Fruit fly (Drosophila melanogaster): ENCODE data around the gene CG12768.

The CG12768 gene

DNA sequence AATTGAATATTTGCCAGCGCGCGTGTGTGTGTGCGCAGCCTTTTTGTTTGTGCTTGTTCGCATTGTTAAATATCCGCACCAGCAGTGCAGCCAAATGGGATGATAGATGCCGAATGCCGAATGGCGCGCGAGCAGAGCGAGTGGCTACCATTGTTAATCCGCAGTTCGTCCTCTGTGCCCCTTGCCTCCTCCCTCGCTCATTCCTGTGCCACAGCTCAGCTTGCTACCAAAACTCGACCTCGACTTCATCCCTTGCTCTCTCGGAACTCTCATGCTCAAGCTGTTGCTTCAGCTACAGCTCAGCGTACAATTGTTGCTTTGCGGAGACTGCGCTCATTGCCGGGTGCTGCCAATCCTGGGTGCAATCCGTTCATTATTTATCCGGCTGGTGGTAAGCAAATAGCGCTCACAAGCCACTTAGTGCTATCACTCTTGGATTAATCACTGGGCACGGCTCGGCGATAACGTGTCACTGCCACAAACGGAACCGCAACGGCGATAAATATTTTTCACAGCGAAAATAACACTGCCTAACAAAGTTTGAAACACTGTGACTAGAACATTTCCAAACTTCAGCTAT lies 876 bp upstream of the CG12768 start:
- TF ChIP-seq h (optimal IDR thresholded peaks at IDR 0.05): no peak
- TF ChIP-seq psq (optimal IDR thresholded peaks at IDR 0.05): no peak
- no peak for TF ChIP-seq ttk (optimal IDR thresholded peaks at IDR 0.05)
- TF ChIP-seq Sin3A (optimal IDR thresholded peaks at IDR 0.05): no peak
- no peak for TF ChIP-seq Myc (optimal IDR thresholded peaks at IDR 0.05)
- no peak for TF ChIP-seq insv (optimal IDR thresholded peaks at IDR 0.05)

DNA sequence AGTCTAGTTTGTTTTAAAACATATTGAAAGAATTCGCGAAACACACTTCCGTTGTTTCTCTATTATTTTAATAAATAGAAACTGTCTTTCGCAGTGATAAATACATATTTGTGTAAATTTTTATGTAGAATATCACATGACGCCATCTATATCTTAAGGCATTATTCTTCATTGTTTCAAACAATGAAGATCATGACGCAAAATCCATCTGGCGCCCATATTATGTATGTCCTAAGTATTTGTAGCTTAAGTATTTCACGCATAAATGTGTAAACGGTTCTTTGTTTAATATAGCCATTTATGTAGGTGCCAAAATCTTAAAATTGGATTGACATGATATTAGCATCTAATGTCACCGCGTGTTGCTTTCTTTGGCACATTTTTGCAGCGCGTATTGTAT lies 30.0 kb downstream of the CG12768 start:
- TF ChIP-seq ttk (optimal IDR thresholded peaks at IDR 0.05) (no peak), Sin3A (optimal IDR thresholded peaks at IDR 0.05) (no peak), Myc (optimal IDR thresholded peaks at IDR 0.05) (no peak), psq (optimal IDR thresholded peaks at IDR 0.05) (no peak), h (optimal IDR thresholded peaks at IDR 0.05) (no peak), insv (optimal IDR thresholded peaks at IDR 0.05) (no peak)

DNA sequence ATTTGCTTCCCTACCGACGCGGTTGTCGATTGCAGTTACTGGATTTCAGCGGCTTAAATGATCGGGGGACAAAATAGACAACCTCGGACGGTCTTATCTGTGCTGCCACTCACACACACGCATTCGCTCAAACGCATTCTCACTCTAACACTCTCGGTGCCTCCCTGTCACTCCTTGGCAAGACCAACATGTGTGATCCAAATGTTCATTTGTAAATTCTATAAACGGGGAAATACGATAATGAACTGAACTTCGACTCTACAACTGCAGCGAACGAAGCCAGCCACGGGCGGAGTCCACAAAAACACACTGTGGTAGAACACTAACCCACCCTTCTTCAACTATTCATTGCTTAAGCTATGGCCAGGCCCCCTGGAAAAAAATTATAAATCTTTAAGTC lies 33.2 kb downstream of the CG12768 start:
- TF ChIP-seq h (optimal IDR thresholded peaks at IDR 0.05): no peak
- TF ChIP-seq psq (optimal IDR thresholded peaks at IDR 0.05): no peak
- no peak for TF ChIP-seq insv (optimal IDR thresholded peaks at IDR 0.05)
- no peak for TF ChIP-seq ttk (optimal IDR thresholded peaks at IDR 0.05)
- TF ChIP-seq Sin3A (optimal IDR thresholded peaks at IDR 0.05): no peak

DNA sequence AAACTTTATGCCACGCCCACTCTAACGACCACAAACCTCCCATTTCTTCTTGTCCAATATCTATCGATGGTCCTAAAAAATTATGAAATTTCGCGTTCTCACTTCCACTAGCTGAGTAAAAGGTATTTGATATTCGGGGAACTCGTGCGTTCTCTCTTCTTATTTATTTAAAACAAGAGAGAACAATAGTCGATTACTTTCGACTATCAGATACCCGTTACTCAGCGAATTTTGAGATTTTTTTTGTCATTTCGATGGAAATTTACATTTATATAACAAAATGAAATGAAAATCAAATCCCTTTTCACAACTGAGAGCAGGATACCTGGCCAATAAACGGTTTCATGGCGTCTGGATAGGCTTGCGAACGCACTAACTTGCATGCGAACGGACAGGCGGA lies 34.2 kb downstream of the CG12768 start:
- TF ChIP-seq Sin3A (optimal IDR thresholded peaks at IDR 0.05) (no peak), insv (optimal IDR thresholded peaks at IDR 0.05) (no peak), psq (optimal IDR thresholded peaks at IDR 0.05) (no peak), h (optimal IDR thresholded peaks at IDR 0.05) (no peak), ttk (optimal IDR thresholded peaks at IDR 0.05) (no peak), Myc (optimal IDR thresholded peaks at IDR 0.05) (no peak)

DNA sequence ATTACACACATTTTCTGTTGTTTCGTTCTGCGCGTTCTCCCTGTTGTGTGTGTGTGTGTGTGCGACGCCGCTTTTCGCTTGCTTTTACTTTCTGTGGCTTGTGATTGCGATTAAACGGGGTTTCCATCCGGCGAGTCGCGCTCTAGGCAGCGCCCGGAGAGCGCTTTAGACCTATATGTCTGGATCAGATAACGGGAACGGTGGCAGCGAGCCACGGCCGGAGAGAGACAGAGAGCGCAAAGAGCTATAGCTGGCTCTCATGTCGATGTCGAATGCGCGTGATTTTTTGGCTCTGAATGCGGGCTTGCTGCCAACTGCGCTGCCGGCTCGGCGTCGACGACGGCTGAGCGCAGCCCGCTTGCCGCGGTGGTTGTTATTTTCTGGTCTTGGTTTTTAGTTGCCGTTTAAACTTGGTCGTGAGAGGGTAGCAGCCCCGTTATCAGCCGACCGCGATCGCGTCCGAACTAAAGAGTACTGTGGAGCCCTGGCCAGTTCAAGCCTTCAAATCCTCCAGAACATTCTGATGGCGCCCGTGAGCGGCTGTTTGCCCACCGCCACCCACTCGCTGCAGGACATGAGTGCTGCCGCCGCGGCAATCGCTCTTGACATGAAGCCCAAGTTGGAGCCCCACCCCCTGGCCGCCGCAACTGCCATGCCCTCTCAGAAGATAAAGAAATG lies 35.1 kb downstream of the CG12768 start, which contains the start of gene Mes2:
Gene Mes2 (plus strand): TSS at position 394 of the 678 bp plus-strand sequence.
- TF ChIP-seq h (optimal IDR thresholded peaks at IDR 0.05): no peak
- TF ChIP-seq ttk (optimal IDR thresholded peaks at IDR 0.05): no peak
- TF ChIP-seq Myc (optimal IDR thresholded peaks at IDR 0.05): no peak
- TF ChIP-seq psq (optimal IDR thresholded peaks at IDR 0.05): no peak
- TF ChIP-seq insv (optimal IDR thresholded peaks at IDR 0.05): no peak
- no peak for TF ChIP-seq Sin3A (optimal IDR thresholded peaks at IDR 0.05)

DNA sequence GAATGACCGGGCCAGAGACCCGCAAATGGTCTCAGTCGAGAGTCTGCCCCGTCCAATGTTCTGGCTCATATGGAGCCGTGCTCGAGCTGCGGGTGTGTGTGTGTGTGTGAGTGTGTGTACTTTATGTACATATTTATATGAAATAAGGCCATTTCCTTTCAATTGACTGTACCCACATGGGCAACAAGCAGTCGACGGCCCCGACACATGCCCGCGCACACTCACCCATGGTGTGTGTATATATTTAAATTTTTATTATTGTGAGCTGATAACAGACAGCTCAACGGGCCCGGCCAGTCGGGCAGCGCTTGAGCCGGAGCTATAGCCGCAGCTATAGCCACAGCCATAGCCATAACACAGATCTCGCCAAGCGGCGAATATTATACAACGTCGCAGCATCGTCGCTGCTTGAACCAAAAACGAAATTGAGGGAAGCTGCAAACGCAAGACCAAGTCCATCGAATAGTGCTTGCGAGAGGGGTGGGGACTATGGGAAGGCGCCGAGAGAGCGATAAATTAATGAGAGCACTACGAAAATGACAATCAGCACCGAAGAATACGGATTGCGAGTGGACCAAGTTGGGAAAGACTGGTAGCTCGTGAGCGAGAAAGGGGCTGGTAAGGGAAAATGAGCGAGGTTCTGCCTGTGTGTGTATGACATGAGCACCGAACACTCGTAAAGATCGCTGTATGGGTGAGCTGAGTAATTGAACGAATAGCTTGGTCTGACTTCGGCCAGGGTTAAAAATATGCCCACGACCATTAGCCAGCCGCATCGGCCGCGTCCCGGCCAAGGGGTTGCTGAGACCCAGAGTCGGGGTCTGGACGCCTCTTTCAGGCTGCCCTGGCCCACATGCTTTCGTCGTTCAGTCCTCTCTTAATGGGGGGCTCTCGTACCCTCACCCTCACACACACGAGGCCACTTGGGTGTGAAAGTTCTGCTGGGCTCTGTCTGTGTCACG lies 38.0 kb downstream of the CG12768 start:
- no peak for TF ChIP-seq h (optimal IDR thresholded peaks at IDR 0.05)
- TF ChIP-seq Sin3A (optimal IDR thresholded peaks at IDR 0.05): no peak
- no peak for TF ChIP-seq ttk (optimal IDR thresholded peaks at IDR 0.05)
- TF ChIP-seq psq (optimal IDR thresholded peaks at IDR 0.05): no peak
- no peak for TF ChIP-seq Myc (optimal IDR thresholded peaks at IDR 0.05)
- no peak for TF ChIP-seq insv (optimal IDR thresholded peaks at IDR 0.05)

DNA sequence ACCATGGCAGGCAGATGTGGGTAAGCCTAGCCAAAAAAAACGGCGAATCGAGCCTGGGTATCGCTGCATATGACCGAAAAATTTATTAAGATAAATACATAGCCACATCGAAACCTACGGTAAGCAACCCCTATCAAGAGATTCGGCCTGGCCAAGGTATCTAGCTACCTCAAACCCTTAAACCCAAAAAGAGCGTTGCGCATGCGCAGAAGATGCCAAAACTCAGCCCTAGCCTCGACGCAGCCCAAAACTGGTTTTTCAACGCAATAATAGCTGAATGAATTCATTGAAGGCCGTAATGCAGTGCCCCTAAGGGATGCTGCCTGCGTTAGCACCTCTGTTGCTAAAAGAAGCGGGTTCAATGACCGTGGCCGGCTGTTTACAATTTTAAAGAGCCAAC lies 42.4 kb downstream of the CG12768 start:
- TF ChIP-seq psq (optimal IDR thresholded peaks at IDR 0.05) (no peak), Sin3A (optimal IDR thresholded peaks at IDR 0.05) (no peak), h (optimal IDR thresholded peaks at IDR 0.05) (no peak), insv (optimal IDR thresholded peaks at IDR 0.05) (no peak), ttk (optimal IDR thresholded peaks at IDR 0.05) (no peak), Myc (optimal IDR thresholded peaks at IDR 0.05) (no peak)

DNA sequence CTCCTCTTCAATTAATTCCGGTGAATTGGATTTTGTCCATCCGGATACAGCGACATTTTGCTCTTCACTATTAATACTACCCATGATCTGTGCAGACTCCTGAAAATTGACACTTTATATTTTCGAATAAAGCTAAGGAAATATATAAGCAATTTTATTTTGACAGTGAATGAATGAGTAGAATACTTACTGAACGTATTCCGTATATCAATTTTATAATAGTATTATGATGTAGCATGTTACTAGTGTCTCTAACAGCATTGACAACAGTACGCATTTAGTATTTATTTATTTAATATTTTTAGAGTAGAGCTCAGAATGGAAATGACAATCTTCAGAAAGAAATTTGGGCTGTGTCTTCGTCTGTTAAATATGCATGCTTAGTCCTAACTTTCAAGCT lies 44.9 kb downstream of the CG12768 start, which contains the start of gene CG32461:
Gene CG32461 (minus strand): TSS at position 101 of the 400 bp plus-strand sequence.
- TF ChIP-seq insv (optimal IDR thresholded peaks at IDR 0.05) (no peak), psq (optimal IDR thresholded peaks at IDR 0.05) (no peak), h (optimal IDR thresholded peaks at IDR 0.05) (no peak), ttk (optimal IDR thresholded peaks at IDR 0.05) (no peak), Myc (optimal IDR thresholded peaks at IDR 0.05) (no peak), Sin3A (optimal IDR thresholded peaks at IDR 0.05) (no peak)

DNA sequence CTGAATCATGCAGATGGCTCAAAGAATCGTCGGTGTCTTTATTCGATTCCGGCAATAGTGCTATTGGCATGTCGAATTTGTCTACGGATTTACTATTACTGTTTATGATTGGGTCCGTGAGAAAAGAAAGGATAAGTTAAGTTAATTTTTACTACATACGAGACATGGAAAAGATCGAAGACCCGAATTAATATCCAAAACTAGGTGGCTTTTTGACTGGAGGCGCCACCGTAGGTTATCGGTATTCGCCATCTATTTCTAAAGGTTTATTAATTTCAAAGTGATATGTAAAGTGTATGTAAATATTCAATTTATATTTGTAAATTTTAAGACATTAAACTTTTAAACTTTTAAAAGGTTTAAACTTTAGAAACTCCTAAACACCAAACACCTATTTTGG lies 47.9 kb downstream of the CG12768 start:
- no peak for TF ChIP-seq insv (optimal IDR thresholded peaks at IDR 0.05)
- no peak for TF ChIP-seq Myc (optimal IDR thresholded peaks at IDR 0.05)
- no peak for TF ChIP-seq Sin3A (optimal IDR thresholded peaks at IDR 0.05)

DNA sequence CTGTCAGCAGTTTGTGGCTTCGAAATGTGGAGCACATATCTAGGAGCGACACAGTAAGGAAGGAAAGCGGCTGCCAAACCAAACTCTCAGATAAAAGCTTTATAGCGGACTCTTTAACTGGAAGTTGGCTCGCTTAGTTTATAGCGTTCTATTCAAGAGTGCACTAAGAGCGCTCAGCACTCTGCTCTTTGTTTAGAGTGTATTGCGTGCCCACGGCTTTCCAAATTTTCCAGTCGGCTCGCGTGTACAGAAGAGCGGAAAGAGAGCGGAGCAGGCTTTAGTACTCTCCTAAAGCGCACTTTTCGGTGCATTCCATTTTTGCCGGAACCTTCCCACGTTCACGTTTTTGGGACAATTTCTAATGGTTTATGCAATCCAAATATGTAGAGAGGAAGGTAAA lies 50.0 kb downstream of the CG12768 start:
- TF ChIP-seq psq (optimal IDR thresholded peaks at IDR 0.05) (no peak), Myc (optimal IDR thresholded peaks at IDR 0.05) (no peak), Sin3A (optimal IDR thresholded peaks at IDR 0.05) (no peak), h (optimal IDR thresholded peaks at IDR 0.05) (no peak), insv (optimal IDR thresholded peaks at IDR 0.05) (no peak), ttk (optimal IDR thresholded peaks at IDR 0.05) (no peak)

Measured in Kc167 (cell line).